Worm (Caenorhabditis elegans) whole organism, midembryonic: ENCODE data around the gene srh-40.
A peak's percentile ranks its signal among the peaks of the same experiment; 100 is the strongest.

Source experiments
- T22C8.4 ChIP-seq: fragments of 200-800 bp; sonication (Bioruptor generic); IDR thresholded peaks from 2 replicates; pipeline ENCODE4 v1.3.6; 2022; ENCODE audit warnings: missing genetic modification characterization, missing compliant biosample characterization
- cog-1 ChIP-seq: sonication (generic microtip); optimal IDR thresholded peaks from 2 replicates; lab custom pipeline; 2016; ENCODE audit warnings: missing genetic modification characterization, missing compliant biosample characterization
- flt-1 ChIP-seq: fragments of 200-800 bp; sonication (Bioruptor generic); IDR thresholded peaks from 2 replicates; pipeline ENCODE4 v1.3.6; 2022; ENCODE audit warnings: missing genetic modification characterization, missing compliant biosample characterization
- klf-2 ChIP-seq: fragments of 200-800 bp; sonication (Bioruptor generic); conservative IDR thresholded peaks from 2 replicates; pipeline ENCODE4 v1.3.6; 2022; ENCODE audit warnings: missing genetic modification reagents, missing genetic modification characterization, missing compliant biosample characterization
- med-1 ChIP-seq: sonication (generic microtip); optimal IDR thresholded peaks from 2 replicates; lab custom pipeline; 2017; ENCODE audit warnings: missing genetic modification characterization, mild to moderate bottlenecking, missing compliant biosample characterization, antibody characterized with exemption, missing genetic modification reagents; ENCODE audit not compliant: insufficient read depth
- ref-1 ChIP-seq: fragments of 200-800 bp; sonication (Bioruptor generic); conservative IDR thresholded peaks from 2 replicates; pipeline ENCODE4 v1.3.6; 2022; ENCODE audit warnings: missing genetic modification reagents, missing genetic modification characterization, missing compliant biosample characterization
- tab-1 ChIP-seq: fragments of 200-800 bp; sonication (Bioruptor generic); IDR thresholded peaks from 2 replicates; pipeline ENCODE4 v1.3.6; 2022; ENCODE audit warnings: missing genetic modification characterization, missing compliant biosample characterization
- ztf-23 ChIP-seq: fragments of 200-800 bp; sonication (Bioruptor generic); IDR thresholded peaks from 2 replicates; pipeline ENCODE4 v1.3.6; 2022; ENCODE audit warnings: missing genetic modification reagents, missing genetic modification characterization, missing compliant biosample characterization
- ztf-29 ChIP-seq: fragments of 200-800 bp; sonication (Bioruptor generic); IDR thresholded peaks from 2 replicates; pipeline ENCODE4 v1.3.6; 2022; ENCODE audit warnings: missing genetic modification reagents, missing genetic modification characterization, missing compliant biosample characterization

Gene srh-40

DNA sequence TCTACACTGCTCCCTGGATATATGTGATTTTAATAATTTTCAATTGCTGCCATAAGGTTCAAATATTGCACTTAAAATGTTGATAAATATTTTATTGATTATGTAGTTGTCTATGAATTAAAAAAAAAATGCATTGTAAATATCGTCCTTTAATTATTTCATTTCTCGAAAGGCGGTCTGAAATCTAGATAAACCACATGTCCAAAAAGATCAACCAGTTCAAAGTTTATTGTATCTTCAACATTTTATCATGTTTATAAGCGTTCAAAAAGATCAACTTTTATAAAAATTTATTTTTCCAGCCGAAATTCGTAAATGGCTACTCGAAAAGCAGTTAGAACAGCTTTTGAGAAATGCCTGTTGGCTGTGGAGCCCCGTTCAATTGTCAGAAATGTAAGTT, 9.3 kb downstream of the srh-40 start, which contains the start of gene C13B9.2:
TSS of gene C13B9.2 (plus strand) at position 301 of the 400 bp plus-strand sequence.
- TF ChIP-seq ref-1 (GFP tag; lab: Robert Waterston, UW) (no peak), klf-2 (no peak), cog-1 (tag; lab: Kevin White, UChicago) (no peak), T22C8.4 (GFP tag; lab: Robert Waterston, UW) (no peak), tab-1 (no peak), med-1 (GFP tag; lab: Kevin White, UChicago) (no peak), flt-1 (GFP tag; lab: Robert Waterston, UW) (no peak), ztf-23 (GFP tag; lab: Robert Waterston, UW) (no peak), ztf-29 (GFP tag; lab: Robert Waterston, UW) (no peak)

DNA sequence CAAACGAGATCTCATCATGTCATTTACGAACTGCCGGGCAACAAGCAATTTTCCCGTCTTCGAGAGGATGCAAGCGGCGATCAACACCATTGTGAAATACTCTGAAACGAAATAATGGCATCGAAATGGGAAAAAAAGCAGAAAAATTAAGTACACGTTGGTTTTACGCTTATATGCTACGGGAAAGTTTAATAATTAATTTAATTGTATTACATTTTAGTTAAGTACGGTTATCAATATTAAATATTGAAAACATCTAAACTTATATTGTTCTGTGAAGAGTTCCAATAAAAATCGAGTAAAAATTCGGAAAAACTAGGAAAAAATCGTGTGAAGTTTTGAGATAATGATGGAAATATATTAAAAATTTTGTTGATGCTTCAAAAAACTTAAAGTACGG, 14.2 kb downstream of the srh-40 start, which contains the start of gene copd-1:
TSS of gene copd-1 (minus strand) at position 101 of the 400 bp plus-strand sequence.
- no peak for TF ChIP-seq ztf-23 (GFP tag; lab: Robert Waterston, UW)
- no peak for TF ChIP-seq T22C8.4 (GFP tag; lab: Robert Waterston, UW)
- TF ChIP-seq med-1 (GFP tag; lab: Kevin White, UChicago), result no peak
- no peak for TF ChIP-seq flt-1 (GFP tag; lab: Robert Waterston, UW)
- TF ChIP-seq klf-2, result no peak
- no peak for TF ChIP-seq cog-1 (tag; lab: Kevin White, UChicago)
- TF ChIP-seq ref-1 (GFP tag; lab: Robert Waterston, UW), result no peak
- TF ChIP-seq ztf-29 (GFP tag; lab: Robert Waterston, UW), result no peak
- no peak for TF ChIP-seq tab-1

DNA sequence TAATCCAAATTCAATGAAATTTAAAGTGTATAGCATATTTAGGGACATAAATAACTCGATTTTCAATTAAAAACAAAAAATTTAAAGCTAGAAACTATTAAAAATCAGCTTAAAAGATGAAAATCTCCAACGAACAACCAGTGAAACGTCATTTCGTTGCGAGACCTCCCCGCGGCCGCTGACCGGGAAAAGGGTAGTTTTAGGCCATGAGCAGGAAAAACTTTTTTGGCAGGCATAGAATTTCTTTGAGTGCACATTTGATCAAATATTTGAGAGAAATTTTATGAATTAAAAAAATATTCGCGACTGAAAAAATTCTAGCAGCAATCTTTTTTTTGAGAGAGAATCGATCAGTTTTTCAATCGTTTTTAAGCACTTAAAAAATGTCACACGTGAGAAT, 14.7 kb downstream of the srh-40 start:
- TF ChIP-seq flt-1 (GFP tag; lab: Robert Waterston, UW), result no peak
- no peak for TF ChIP-seq med-1 (GFP tag; lab: Kevin White, UChicago)
- TF ChIP-seq T22C8.4 (GFP tag; lab: Robert Waterston, UW), result no peak
- TF ChIP-seq ref-1 (GFP tag; lab: Robert Waterston, UW), result no peak
- no peak for TF ChIP-seq tab-1
- no peak for TF ChIP-seq ztf-29 (GFP tag; lab: Robert Waterston, UW)
- TF ChIP-seq ztf-23 (GFP tag; lab: Robert Waterston, UW), result no peak
- TF ChIP-seq klf-2, result no peak
- no peak for TF ChIP-seq cog-1 (tag; lab: Kevin White, UChicago)

DNA sequence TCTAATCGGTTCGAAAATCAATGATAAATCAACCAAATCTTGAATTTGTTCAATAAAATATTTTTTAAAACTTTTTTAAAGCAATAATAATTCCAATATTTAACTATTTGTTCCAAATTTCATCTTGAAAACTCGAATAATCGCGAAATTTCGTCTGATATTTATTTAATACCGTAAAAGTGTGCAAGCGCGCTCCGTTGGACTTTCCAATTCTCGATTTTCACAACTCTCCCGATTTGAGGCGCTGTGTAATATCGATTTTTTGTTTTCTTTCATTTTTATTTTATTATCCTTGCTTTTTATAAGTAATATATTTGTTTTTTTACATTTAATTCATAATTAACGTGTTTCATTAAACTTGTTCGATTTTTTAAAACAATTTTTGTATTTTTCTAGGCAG, 17.3 kb downstream of the srh-40 start:
- 0 out of 2 replicates have a peak, but pooled peaks have one; percentile 44 for TF ChIP-seq T22C8.4 (GFP tag; lab: Robert Waterston, UW)

DNA sequence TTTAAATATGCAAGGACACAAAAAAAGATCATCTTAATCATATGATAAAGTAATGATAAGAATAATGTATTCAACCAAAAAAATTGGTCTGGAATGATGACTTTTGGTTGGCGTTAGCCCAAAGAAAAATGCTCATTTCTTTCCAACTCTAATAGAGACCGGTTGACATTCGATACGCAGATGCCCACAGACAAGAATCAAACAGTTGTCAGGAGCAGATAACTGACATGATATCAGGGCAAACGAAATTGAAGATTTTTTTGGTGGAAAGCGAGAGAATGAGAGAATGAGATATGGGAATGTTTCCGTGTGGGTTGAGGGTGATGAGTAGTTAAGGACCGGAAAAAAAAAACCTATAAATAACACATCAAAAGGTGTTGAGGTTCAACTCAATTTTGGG, 28.4 kb downstream of the srh-40 start:
- TF ChIP-seq klf-2 (no peak), flt-1 (GFP tag; lab: Robert Waterston, UW) (no peak), med-1 (GFP tag; lab: Kevin White, UChicago) (no peak), ztf-23 (GFP tag; lab: Robert Waterston, UW) (no peak), ref-1 (GFP tag; lab: Robert Waterston, UW) (no peak), cog-1 (tag; lab: Kevin White, UChicago) (no peak), ztf-29 (GFP tag; lab: Robert Waterston, UW) (no peak), T22C8.4 (GFP tag; lab: Robert Waterston, UW) (no peak), tab-1 (no peak)

DNA sequence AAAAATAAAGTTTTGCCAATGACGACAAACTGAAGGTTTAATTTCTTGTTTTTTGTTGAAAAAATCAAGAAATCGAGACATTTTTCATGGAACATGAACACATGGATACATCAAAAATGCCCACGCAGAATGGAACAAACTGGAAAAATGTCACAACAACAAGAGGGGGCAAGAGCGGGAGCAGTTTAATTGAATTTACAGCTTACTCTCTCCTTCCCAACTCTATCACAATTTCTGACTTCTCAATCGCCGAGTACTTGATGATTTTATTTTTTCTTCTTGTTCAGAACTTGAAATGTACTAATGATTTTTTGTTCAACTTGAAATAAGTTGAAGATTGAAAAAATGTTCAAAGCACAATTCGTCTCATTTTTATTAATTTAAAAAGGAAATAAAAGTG, 34.7 kb downstream of the srh-40 start:
- TF ChIP-seq T22C8.4 (GFP tag; lab: Robert Waterston, UW) (no peak), med-1 (GFP tag; lab: Kevin White, UChicago) (no peak)

DNA sequence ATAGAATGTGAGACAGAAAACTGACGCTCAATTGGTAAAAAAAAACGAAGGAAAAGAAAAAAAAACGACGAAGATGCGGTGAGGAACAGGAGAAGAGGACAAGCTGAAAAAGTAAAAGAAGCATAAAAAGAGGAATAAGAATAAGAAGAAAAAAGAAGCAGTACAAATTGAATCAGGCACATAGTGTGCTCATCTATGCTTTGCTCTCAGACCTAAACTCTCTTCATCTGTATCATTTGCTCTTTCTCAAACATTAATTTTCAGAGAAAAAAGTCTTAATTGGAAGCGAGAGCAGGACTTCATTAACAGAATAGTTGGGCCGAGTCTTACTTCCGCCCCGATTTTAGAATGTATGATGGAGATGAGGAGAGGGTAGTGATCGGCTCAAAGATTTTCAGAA, 36.3 kb downstream of the srh-40 start:
- no peak for TF ChIP-seq tab-1
- TF ChIP-seq cog-1 (tag; lab: Kevin White, UChicago), result no peak
- no peak for TF ChIP-seq ztf-23 (GFP tag; lab: Robert Waterston, UW)
- no peak for TF ChIP-seq flt-1 (GFP tag; lab: Robert Waterston, UW)
- no peak for TF ChIP-seq med-1 (GFP tag; lab: Kevin White, UChicago)
- TF ChIP-seq T22C8.4 (GFP tag; lab: Robert Waterston, UW), result no peak
- no peak for TF ChIP-seq ztf-29 (GFP tag; lab: Robert Waterston, UW)
- TF ChIP-seq ref-1 (GFP tag; lab: Robert Waterston, UW), result no peak
- no peak for TF ChIP-seq klf-2

DNA sequence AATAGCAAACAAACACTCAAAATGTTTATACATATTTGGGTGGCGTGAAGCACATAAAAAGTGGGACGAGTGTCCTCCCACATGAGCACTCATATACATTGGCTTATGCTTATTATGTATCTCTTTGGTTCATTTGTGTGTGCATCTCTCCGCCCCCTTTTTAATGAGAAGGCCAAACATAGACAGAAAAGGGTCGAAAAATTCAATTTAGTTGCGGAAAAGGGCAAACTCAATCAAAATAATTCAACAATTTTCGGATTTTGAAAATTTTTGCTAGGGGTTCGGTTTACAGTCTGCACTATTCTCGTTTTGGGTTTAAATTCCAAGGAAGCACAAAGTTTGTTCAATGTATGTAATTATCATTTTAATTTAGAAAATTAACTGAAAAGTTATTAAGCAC, 36.9 kb downstream of the srh-40 start:
- no peak for TF ChIP-seq cog-1 (tag; lab: Kevin White, UChicago)
- TF ChIP-seq klf-2, result no peak
- TF ChIP-seq T22C8.4 (GFP tag; lab: Robert Waterston, UW), result no peak
- TF ChIP-seq flt-1 (GFP tag; lab: Robert Waterston, UW), result no peak
- TF ChIP-seq ref-1 (GFP tag; lab: Robert Waterston, UW), result no peak
- no peak for TF ChIP-seq ztf-29 (GFP tag; lab: Robert Waterston, UW)
- no peak for TF ChIP-seq med-1 (GFP tag; lab: Kevin White, UChicago)
- no peak for TF ChIP-seq tab-1
- no peak for TF ChIP-seq ztf-23 (GFP tag; lab: Robert Waterston, UW)

DNA sequence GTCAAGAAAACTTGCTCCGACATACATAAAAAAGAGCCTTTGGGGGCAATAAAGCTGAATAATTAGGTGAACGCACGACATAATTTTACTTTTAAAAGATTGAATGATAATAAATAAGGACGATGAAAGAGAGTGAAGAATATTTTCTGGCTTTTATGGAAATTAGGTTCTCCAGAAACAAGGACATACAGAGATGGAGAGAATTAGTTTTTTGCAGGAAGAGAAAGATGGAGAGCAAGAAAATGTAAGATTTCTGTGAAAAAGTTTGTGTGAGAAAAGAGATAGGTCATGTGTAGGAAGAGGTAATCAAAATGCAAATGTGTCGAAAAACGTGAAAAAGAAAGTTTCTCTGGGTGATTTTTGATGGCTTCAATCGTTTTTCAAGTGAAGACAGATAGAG, 41.4 kb downstream of the srh-40 start, which contains the start of gene pdfr-1:
TSS of gene pdfr-1 (minus strand) at position 101 of the 400 bp plus-strand sequence.
- no peak for TF ChIP-seq tab-1

DNA sequence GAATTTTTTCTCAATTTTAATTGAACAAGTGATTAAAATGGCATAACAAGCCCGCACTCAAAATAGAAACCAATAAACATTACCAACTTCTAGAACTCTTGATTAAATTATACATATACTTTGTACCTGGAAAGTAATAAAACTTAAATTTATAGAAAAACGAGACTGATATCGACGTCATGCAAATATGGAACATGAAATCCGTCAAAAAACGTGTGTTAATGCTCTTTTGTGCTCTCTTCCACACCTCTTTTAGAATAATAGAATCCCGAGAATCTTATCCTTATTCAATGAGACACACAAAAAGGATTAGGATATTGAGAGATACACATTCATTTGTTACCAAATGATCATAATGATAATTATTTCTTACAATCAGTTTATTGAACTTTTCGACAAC, 43.3 kb downstream of the srh-40 start:
- TF ChIP-seq ztf-29 (GFP tag; lab: Robert Waterston, UW) (no peak), tab-1 (no peak), klf-2 (no peak), ztf-23 (GFP tag; lab: Robert Waterston, UW) (no peak), T22C8.4 (GFP tag; lab: Robert Waterston, UW) (no peak), ref-1 (GFP tag; lab: Robert Waterston, UW) (no peak), cog-1 (tag; lab: Kevin White, UChicago) (no peak), med-1 (GFP tag; lab: Kevin White, UChicago) (no peak), flt-1 (GFP tag; lab: Robert Waterston, UW) (no peak)
